Worm (Caenorhabditis elegans): Measurements from ENCODE around the gene R02D5.1.

Gene R02D5.1

DNA sequence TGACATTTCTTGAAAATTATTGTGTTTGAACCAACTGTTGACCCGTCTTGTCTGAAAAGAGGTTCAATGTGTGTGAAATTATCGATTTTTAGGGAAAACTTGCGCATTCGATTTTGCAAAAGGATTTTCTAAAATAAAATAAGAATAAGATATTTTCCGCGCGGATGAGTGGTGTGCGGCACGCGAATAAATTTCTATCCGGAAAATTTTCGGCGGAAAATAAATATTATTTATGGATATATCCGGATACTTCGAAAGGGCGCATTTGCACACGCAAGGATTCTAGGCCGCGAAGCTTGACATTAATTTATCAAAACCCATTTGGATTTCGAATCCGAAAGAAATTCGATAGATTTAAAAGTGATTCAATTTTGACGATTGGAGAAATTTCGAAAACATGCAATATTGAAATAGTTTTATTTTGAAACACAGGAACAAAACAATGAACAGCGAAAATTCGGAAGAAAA, 37.8 kb downstream of the R02D5.1 start, which contains the start of gene rike-1:
TSS of gene rike-1 (minus strand) at position 51 of the 468 bp plus-strand sequence.
- TF ChIP-seq F37D6.2 (tag; optimal IDR thresholded peaks at IDR 0.05): no peak
- TF ChIP-seq lin-38 (GFP tag; IDR thresholded peaks at IDR 0.05): peak; percentile 71
- TF ChIP-seq zip-11 (GFP tag; IDR thresholded peaks at IDR 0.05): no peak
- no peak for TF ChIP-seq spr-1 (tag; optimal IDR thresholded peaks at IDR 0.05)
- TF ChIP-seq lsy-2 (tag; optimal IDR thresholded peaks at IDR 0.05): peak in 1 of 2 experiments; percentile 24
- TF ChIP-seq snpc-1.2 (GFP tag; IDR thresholded peaks at IDR 0.05): no peak
- no peak for TF ChIP-seq aha-1 (tag)
- no peak for TF ChIP-seq daf-16 (GFP tag; optimal IDR thresholded peaks at IDR 0.05)
- no peak for TF ChIP-seq daf-16 (tag; optimal IDR thresholded peaks at IDR 0.05)
- no peak for TF ChIP-seq R02D3.7 (tag; optimal IDR thresholded peaks at IDR 0.05)
- TF ChIP-seq ceh-28 (tag; optimal IDR thresholded peaks at IDR 0.05): peak; percentile 28
- no peak for TF ChIP-seq ctbp-1 (GFP tag; IDR thresholded peaks at IDR 0.05)
- TF ChIP-seq unc-130 (GFP tag; optimal IDR thresholded peaks at IDR 0.05): peak; percentile 22
- TF ChIP-seq nhr-10 (tag; optimal IDR thresholded peaks at IDR 0.05): no peak
- TF ChIP-seq T20F7.1 (GFP tag; optimal IDR thresholded peaks at IDR 0.05): no peak
- TF ChIP-seq nhr-102 (tag; optimal IDR thresholded peaks at IDR 0.05): no peak
- no peak for TF ChIP-seq hif-1 (tag; optimal IDR thresholded peaks at IDR 0.05)
- no peak for TF ChIP-seq nhr-77 (tag; optimal IDR thresholded peaks at IDR 0.05)
- TF ChIP-seq mep-1 (tag; optimal IDR thresholded peaks at IDR 0.05): peak; percentile 3
- no peak for TF ChIP-seq ztf-11 (tag; optimal IDR thresholded peaks at IDR 0.05)
- no peak for TF ChIP-seq ces-1 (GFP tag; optimal IDR thresholded peaks at IDR 0.05)
- TF ChIP-seq egl-27 (tag; optimal IDR thresholded peaks at IDR 0.05): no peak
- TF ChIP-seq nhr-111 (GFP tag; optimal IDR thresholded peaks at IDR 0.05): no peak
- TF ChIP-seq spr-3 (GFP tag; optimal IDR thresholded peaks at IDR 0.05): no peak
- TF ChIP-seq T26A8.4 (GFP tag; IDR thresholded peaks at IDR 0.05): no peak
- TF ChIP-seq duxl-1 (tag; optimal IDR thresholded peaks at IDR 0.05; ENCODE audit: poor library complexity): no peak
- no peak for TF ChIP-seq Y48G9A.11 (GFP tag; IDR thresholded peaks at IDR 0.05)
- no peak for TF ChIP-seq F26F4.8 (GFP tag; conservative IDR thresholded peaks at IDR 0.05)
- no peak for TF ChIP-seq nhr-42 (GFP tag; IDR thresholded peaks at IDR 0.05)

DNA sequence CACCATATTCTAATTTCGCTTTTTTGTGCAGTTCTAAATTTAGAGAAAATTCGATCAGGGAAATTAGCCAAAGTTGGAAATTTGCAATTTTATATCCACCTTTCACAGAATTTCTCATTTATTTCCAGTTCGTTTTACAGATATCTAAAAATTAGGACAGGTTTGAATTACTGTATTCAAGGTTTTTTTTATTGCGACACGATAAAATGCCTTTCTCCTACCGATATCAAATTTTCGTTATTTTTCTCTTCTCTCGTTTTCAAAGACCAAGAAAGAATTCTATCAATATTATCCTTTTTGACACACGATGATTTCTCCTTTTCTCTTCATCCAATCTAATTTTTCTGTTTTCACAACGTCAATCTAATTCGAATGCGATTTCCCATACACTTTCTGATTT, 38.5 kb downstream of the R02D5.1 start, which contains the start of gene C53A5.13:
TSS of gene C53A5.13 (plus strand) at position 301 of the 400 bp plus-strand sequence.
- TF ChIP-seq nhr-42 (GFP tag; IDR thresholded peaks at IDR 0.05) (no peak), ceh-32 (tag; optimal IDR thresholded peaks at IDR 0.05; ENCODE audit: poor library complexity) (no peak), hlh-30 (tag; optimal IDR thresholded peaks at IDR 0.05; ENCODE audit: insufficient read depth) (no peak), F26F4.8 (GFP tag; conservative IDR thresholded peaks at IDR 0.05) (no peak), daf-19 (GFP tag; conservative IDR thresholded peaks at IDR 0.05) (no peak), hlh-11 (tag; optimal IDR thresholded peaks at IDR 0.05) (no peak), ceh-44 (GFP tag; IDR thresholded peaks at IDR 0.05) (no peak), nhr-28 (tag; optimal IDR thresholded peaks at IDR 0.05) (no peak), T26A8.4 (GFP tag; IDR thresholded peaks at IDR 0.05) (no peak), nhr-77 (tag; optimal IDR thresholded peaks at IDR 0.05) (no peak), daf-16 (GFP tag; optimal IDR thresholded peaks at IDR 0.05) (no peak), daf-16 (tag; optimal IDR thresholded peaks at IDR 0.05) (no peak), attf-4 (tag; optimal IDR thresholded peaks at IDR 0.05) (no peak)

DNA sequence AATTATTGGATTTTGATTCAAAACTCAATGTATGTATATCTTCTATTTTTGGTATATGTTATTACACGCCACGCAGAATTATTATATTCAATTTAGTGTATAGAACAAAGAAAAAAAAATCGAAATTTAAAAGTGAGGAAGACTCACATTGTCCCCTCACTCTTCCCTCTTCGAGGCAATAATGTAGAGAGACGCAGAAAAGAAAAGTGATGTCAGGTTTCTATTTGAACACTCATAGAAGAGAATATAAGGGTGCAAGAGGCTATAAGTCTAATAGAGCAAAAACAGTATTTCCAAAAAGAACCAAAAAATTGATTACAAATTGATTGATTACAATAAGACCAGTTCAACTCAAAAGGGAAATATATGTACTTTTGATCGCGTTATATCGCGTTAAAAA, 40.5 kb downstream of the R02D5.1 start:
- TF ChIP-seq dve-1 (tag; optimal IDR thresholded peaks at IDR 0.05; ENCODE audit: insufficient read depth): no peak
- TF ChIP-seq unc-62 (GFP tag; optimal IDR thresholded peaks at IDR 0.05 in 1 of 2): peak in 1 of 2 experiments; percentile 63
- TF ChIP-seq unc-62 (tag; optimal IDR thresholded peaks at IDR 0.05): no peak
- TF ChIP-seq hlh-30 (tag; optimal IDR thresholded peaks at IDR 0.05; ENCODE audit: insufficient read depth): no peak
- no peak for TF ChIP-seq ama-1 (optimal IDR thresholded peaks at IDR 0.05)
- peak; percentile 6 for TF ChIP-seq nhr-28 (tag; optimal IDR thresholded peaks at IDR 0.05)

Measured in whole organism, L4 larva.